Worm (Caenorhabditis elegans): Measurements from ENCODE around the gene W03C9.1.

W03C9.1 gene

ce11 chrII:11962083-11962482 lies at the start of gene W03C9.1, which contains the start of gene W03C9.2:
TSS of gene W03C9.1 (minus strand) at chrII:11962128.
TSS of gene W03C9.2 (plus strand) at chrII:11962368.
- TF ChIP-seq T23F11.4 (GFP tag; optimal IDR thresholded peaks at IDR 0.05), result no peak
- no peak for TF ChIP-seq unc-3 (GFP tag; conservative IDR thresholded peaks at IDR 0.05)
- no peak for TF ChIP-seq unc-3 (tag; optimal IDR thresholded peaks at IDR 0.05)
- TF ChIP-seq nfya-1 (tag; optimal IDR thresholded peaks at IDR 0.05), result no peak
- TF ChIP-seq eyg-1 (tag; optimal IDR thresholded peaks at IDR 0.05), result no peak
- no peak for TF ChIP-seq tbx-2 (tag; optimal IDR thresholded peaks at IDR 0.05)
- no peak for TF ChIP-seq ceh-19 (GFP tag; optimal IDR thresholded peaks at IDR 0.05)
- TF ChIP-seq ztf-16 (tag; optimal IDR thresholded peaks at IDR 0.05), result no peak
- TF ChIP-seq dve-1 (tag; optimal IDR thresholded peaks at IDR 0.05), result no peak
- TF ChIP-seq ceh-9 (tag; optimal IDR thresholded peaks at IDR 0.05), result no peak
- TF ChIP-seq ama-1 (optimal IDR thresholded peaks at IDR 0.05), result no peak

- TF ChIP-seq ama-1 (optimal IDR thresholded peaks at IDR 0.05), result no peak
- TF ChIP-seq sdc-2 (tag; optimal IDR thresholded peaks at IDR 0.05), result no peak
- TF ChIP-seq ceh-14 (tag; optimal IDR thresholded peaks at IDR 0.05), result no peak
- TF ChIP-seq pag-3 (tag; optimal IDR thresholded peaks at IDR 0.05; ENCODE audit: borderline replicate concordance), result no peak
- no peak for TF ChIP-seq T23F11.4 (GFP tag; optimal IDR thresholded peaks at IDR 0.05)
- no peak for TF ChIP-seq tbx-2 (tag; optimal IDR thresholded peaks at IDR 0.05)
- no peak for TF ChIP-seq fkh-10 (GFP tag; optimal IDR thresholded peaks at IDR 0.05)
- TF ChIP-seq ceh-31 (tag; optimal IDR thresholded peaks at IDR 0.05), result no peak
These were observed 46.8 kb upstream of the W03C9.1 start, which contains the start of gene glb-29 for ce11 chrII:12008772-12009171. TSS of gene glb-29 (plus strand) at chrII:12009072.

ce11 chrII:12006575-12007098 lies 44.7 kb upstream of the W03C9.1 start, which contains the start of gene mcm-2:
TSS of gene mcm-2 (minus strand) at chrII:12006625.
- TF ChIP-seq nfya-1 (tag; optimal IDR thresholded peaks at IDR 0.05), result peak; percentile 17
- TF ChIP-seq fkh-10 (GFP tag; optimal IDR thresholded peaks at IDR 0.05), result no peak
- TF ChIP-seq elt-2 (tag; optimal IDR thresholded peaks at IDR 0.05), result peak; percentile 10

ce11 chrII:12005981-12006380 lies 44.1 kb upstream of the W03C9.1 start:
- TF ChIP-seq ref-2 (tag; optimal IDR thresholded peaks at IDR 0.05), result no peak
- TF ChIP-seq unc-55 (GFP tag; optimal IDR thresholded peaks at IDR 0.05), result no peak
- TF ChIP-seq rnt-1 (tag; optimal IDR thresholded peaks at IDR 0.05), result no peak
- TF ChIP-seq ceh-48 (tag; optimal IDR thresholded peaks at IDR 0.05), result no peak
- no peak for TF ChIP-seq Y22D7AL.16 (tag; optimal IDR thresholded peaks at IDR 0.05)
- TF ChIP-seq gmeb-2 (tag; optimal IDR thresholded peaks at IDR 0.05), result no peak
- no peak for TF ChIP-seq nhr-11 (tag; optimal IDR thresholded peaks at IDR 0.05)
- TF ChIP-seq ztf-16 (tag; optimal IDR thresholded peaks at IDR 0.05), result no peak

DNA sequence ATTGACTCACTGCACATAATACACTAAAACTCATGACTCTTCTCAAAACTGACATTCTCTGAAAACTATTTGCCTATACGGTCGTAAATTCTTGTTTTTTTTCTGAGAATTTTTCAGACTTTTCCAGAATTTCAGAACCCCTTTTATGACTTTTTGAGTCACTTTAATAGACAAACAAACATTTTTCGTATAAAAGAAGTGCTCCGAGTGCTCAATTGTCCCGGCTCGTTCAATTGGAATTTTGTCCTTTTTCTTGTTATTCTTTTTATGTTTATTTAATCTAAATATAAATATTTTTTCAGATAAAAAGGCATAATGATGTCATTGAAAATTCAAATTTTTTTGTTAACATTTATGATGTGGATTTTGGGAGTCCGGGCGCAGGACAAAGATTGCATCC lies 37.0 kb upstream of the W03C9.1 start, which contains the start of gene Y17G7B.23:
Y17G7B.23 (plus strand) TSS at position 301 of the 400 bp plus-strand sequence.
- TF ChIP-seq hlh-13 (GFP tag; optimal IDR thresholded peaks at IDR 0.05) (no peak), ceh-22 (tag; optimal IDR thresholded peaks at IDR 0.05) (no peak), elt-4 (tag; optimal IDR thresholded peaks at IDR 0.05) (no peak), ceh-14 (tag; optimal IDR thresholded peaks at IDR 0.05) (no peak), hlh-15 (tag; optimal IDR thresholded peaks at IDR 0.05) (no peak), pqm-1 (tag; optimal IDR thresholded peaks at IDR 0.05) (no peak), ceh-34 (tag; optimal IDR thresholded peaks at IDR 0.05) (no peak), madf-2 (tag; optimal IDR thresholded peaks at IDR 0.05) (no peak), che-1 (tag; optimal IDR thresholded peaks at IDR 0.05) (no peak), pat-9 (tag; optimal IDR thresholded peaks at IDR 0.05) (no peak), T23F11.4 (GFP tag; optimal IDR thresholded peaks at IDR 0.05) (no peak), C08G9.2 (tag; optimal IDR thresholded peaks at IDR 0.05) (no peak), hlh-6 (tag; optimal IDR thresholded peaks at IDR 0.05) (no peak), lin-11 (tag; optimal IDR thresholded peaks at IDR 0.05) (no peak), hlh-30 (tag; optimal IDR thresholded peaks at IDR 0.05; ENCODE audit: insufficient read depth) (no peak), sdc-2 (tag; optimal IDR thresholded peaks at IDR 0.05) (no peak), fkh-10 (GFP tag; optimal IDR thresholded peaks at IDR 0.05) (no peak), K09A11.1 (tag; optimal IDR thresholded peaks at IDR 0.05; ENCODE audit: insufficient read depth) (no peak), tbx-7 (tag; optimal IDR thresholded peaks at IDR 0.05) (no peak), sox-2 (GFP tag; IDR thresholded peaks at IDR 0.05) (no peak)

Data from whole organism, late embryonic.